Fruit fly (Drosophila melanogaster) whole organism, embryonic: Measurements from ENCODE around the gene Polr3I.

ENCODE experiments used
- BEAF-32 ChIP-seq: fragments of 200-800 bp; sonication (Bioruptor generic); optimal IDR thresholded peaks from 3 replicates; lab custom pipeline; 2017; ENCODE audit warnings: missing biosample characterization, missing genetic modification characterization, mild to moderate bottlenecking, moderate library complexity, missing genetic modification reagents
- Bteb2 ChIP-seq: fragments of 200-800 bp; sonication (Bioruptor generic); optimal IDR thresholded peaks from 2 replicates; lab custom pipeline; 2016; ENCODE audit warnings: missing biosample characterization, missing genetic modification characterization
- CG10431 ChIP-seq: fragments of 200-800 bp; sonication (Bioruptor generic); optimal IDR thresholded peaks from 3 replicates; lab custom pipeline; 2018; ENCODE audit warnings: missing biosample characterization, mild to moderate bottlenecking, missing genetic modification characterization
- CG11695 ChIP-seq: fragments of 200-800 bp; sonication (Bioruptor generic); IDR thresholded peaks from 3 replicates; pipeline ENCODE4 v1.3.6; 2022; ENCODE audit warnings: missing biosample characterization, missing genetic modification characterization
- CG12659 ChIP-seq: fragments of 200-800 bp; sonication (Bioruptor generic); optimal IDR thresholded peaks from 3 replicates; lab custom pipeline; 2017; ENCODE audit warnings: mild to moderate bottlenecking, missing biosample characterization, missing genetic modification reagents, missing genetic modification characterization
- CG12744 ChIP-seq: fragments of 200-800 bp; sonication (Bioruptor generic); optimal IDR thresholded peaks from 2 replicates; lab custom pipeline; 2016; ENCODE audit warnings: missing biosample characterization, missing genetic modification characterization
- CG14667 ChIP-seq: fragments of 200-800 bp; sonication (Bioruptor generic); IDR thresholded peaks from 2 replicates; pipeline ENCODE4 v1.3.6; 2022; ENCODE audit warnings: missing biosample characterization, missing genetic modification characterization
- CG17829 ChIP-seq: fragments of 200-800 bp; optimal IDR thresholded peaks from 2 replicates; lab custom pipeline; 2019; ENCODE audit warnings: missing biosample characterization, mild to moderate bottlenecking, missing genetic modification characterization, moderate library complexity
- CG18262 ChIP-seq: fragments of 200-800 bp; optimal IDR thresholded peaks from 3 replicates; lab custom pipeline; 2019; ENCODE audit warnings: missing biosample characterization, mild to moderate bottlenecking, missing genetic modification characterization, moderate library complexity
- CG2889 ChIP-seq: fragments of 200-800 bp; sonication (Bioruptor generic); IDR thresholded peaks from 3 replicates; pipeline ENCODE4 v1.3.6; 2022; ENCODE audit warnings: missing biosample characterization, missing genetic modification characterization
- CG32532 ChIP-seq: fragments of 200-800 bp; sonication (Bioruptor generic); IDR thresholded peaks from 2 replicates; pipeline ENCODE4 v1.3.6; 2022; ENCODE audit warnings: missing biosample characterization, missing genetic modification characterization
- CG34422 ChIP-seq: fragments of 200-800 bp; sonication (Bioruptor generic); IDR thresholded peaks from 3 replicates; pipeline ENCODE4 v1.3.6; 2022; ENCODE audit warnings: missing biosample characterization, missing genetic modification characterization
- CG42726 ChIP-seq: fragments of 200-800 bp; sonication (Bioruptor generic); IDR thresholded peaks from 2 replicates; pipeline ENCODE4 v1.3.6; 2022; ENCODE audit warnings: missing biosample characterization, missing genetic modification characterization; ENCODE audit not compliant: partially characterized antibody
- CG4360 ChIP-seq: fragments of 200-800 bp; sonication (Bioruptor generic); IDR thresholded peaks from 2 replicates; pipeline ENCODE4 v1.3.6; 2022; ENCODE audit warnings: missing biosample characterization, missing genetic modification characterization
- CG4730 ChIP-seq: fragments of 200-800 bp; sonication (Bioruptor generic); IDR thresholded peaks from 2 replicates; pipeline ENCODE4 v1.3.6; 2022; ENCODE audit warnings: missing biosample characterization, missing genetic modification characterization
- CG6272 ChIP-seq: fragments of 200-800 bp; sonication (Bioruptor generic); IDR thresholded peaks from 2 replicates; pipeline ENCODE4 v1.3.6; 2022; ENCODE audit warnings: missing biosample characterization, missing genetic modification characterization
- CG6683 ChIP-seq: fragments of 200-800 bp; sonication (Bioruptor generic); optimal IDR thresholded peaks from 2 replicates; lab custom pipeline; 2017; ENCODE audit warnings: missing biosample characterization, mild to moderate bottlenecking, missing genetic modification characterization, missing genetic modification reagents
- CG7271 ChIP-seq: fragments of 200-800 bp; sonication (Bioruptor generic); optimal IDR thresholded peaks from 2 replicates; lab custom pipeline; 2018; ENCODE audit warnings: missing biosample characterization, mild to moderate bottlenecking, missing genetic modification characterization, moderate library complexity
- CG7963 ChIP-seq: fragments of 200-800 bp; sonication (Bioruptor generic); IDR thresholded peaks from 3 replicates; pipeline ENCODE4 v1.3.6; 2022; ENCODE audit warnings: missing biosample characterization, missing genetic modification characterization; ENCODE audit not compliant: partially characterized antibody
- CG7987 ChIP-seq: fragments of 200-800 bp; sonication (Bioruptor generic); optimal IDR thresholded peaks from 2 replicates; lab custom pipeline; 2018; ENCODE audit warnings: missing biosample characterization, mild to moderate bottlenecking, missing genetic modification characterization, moderate library complexity
- CG8388 ChIP-seq: fragments of 200-800 bp; sonication (Bioruptor generic); optimal IDR thresholded peaks from 2 replicates; lab custom pipeline; 2019; ENCODE audit warnings: missing biosample characterization, mild to moderate bottlenecking, missing genetic modification characterization, moderate library complexity
- CG9797 ChIP-seq: fragments of 200-800 bp; sonication (Bioruptor generic); optimal IDR thresholded peaks from 3 replicates; lab custom pipeline; 2018; ENCODE audit warnings: missing biosample characterization, mild to moderate bottlenecking, missing genetic modification characterization
- CrebB ChIP-seq: fragments of 200-800 bp; sonication (Bioruptor generic); optimal IDR thresholded peaks from 3 replicates; lab custom pipeline; 2018; ENCODE audit warnings: missing biosample characterization, mild to moderate bottlenecking, missing genetic modification characterization
- D ChIP-seq, 2 experiments: fragments of 200-800 bp in 1 of 2; fragments of >200 bp in 1 of 2; sonication (Bioruptor generic) in 1 of 2; optimal IDR thresholded peaks; 2 replicates in 1 of 2; 3 replicates in 1 of 2; lab custom pipeline; 2017; ENCODE audit warnings: mild to moderate bottlenecking in 1 of 2, missing biosample characterization in 1 of 2, missing genetic modification characterization in 1 of 2, missing genetic modification reagents in 1 of 2
- Dip3 ChIP-seq: fragments of 200-800 bp; sonication (Bioruptor generic); optimal IDR thresholded peaks from 3 replicates; lab custom pipeline; 2016; ENCODE audit warnings: missing biosample characterization, missing genetic modification characterization
- Doc3 ChIP-seq: fragments of 200-800 bp; sonication (Bioruptor generic); IDR thresholded peaks from 3 replicates; pipeline ENCODE4 v1.3.6; 2022; ENCODE audit warnings: missing biosample characterization, missing genetic modification characterization; ENCODE audit not compliant: partially characterized antibody
- E2f2 ChIP-seq: fragments of 200-800 bp; sonication (Bioruptor generic); IDR thresholded peaks from 2 replicates; pipeline ENCODE4 v1.3.6; 2022; ENCODE audit warnings: missing biosample characterization, missing genetic modification characterization
- Hey ChIP-seq: fragments of 200-800 bp; sonication (Bioruptor generic); optimal IDR thresholded peaks from 3 replicates; lab custom pipeline; 2018; ENCODE audit warnings: missing biosample characterization, mild to moderate bottlenecking, missing genetic modification characterization
- MBD-R2 ChIP-seq: fragments of 200-800 bp; sonication (Bioruptor generic); IDR thresholded peaks from 2 replicates; pipeline ENCODE4 v1.3.6; 2022; ENCODE audit warnings: missing biosample characterization, missing genetic modification characterization
- MESR4 ChIP-seq: fragments of 200-800 bp; sonication (Bioruptor generic); optimal IDR thresholded peaks from 2 replicates; lab custom pipeline; 2018; ENCODE audit warnings: missing biosample characterization, mild to moderate bottlenecking, missing genetic modification characterization, moderate library complexity
- Med ChIP-seq: fragments of 200-800 bp; sonication (Bioruptor generic); peaks from one replicate; lab custom pipeline; 2016; ENCODE audit warnings: missing biosample characterization, missing genetic modification characterization, mild to moderate bottlenecking, inconsistent platforms, moderate library complexity
- Myb ChIP-seq: fragments of 200-800 bp; sonication (Bioruptor generic); optimal IDR thresholded peaks from 2 replicates; lab custom pipeline; 2016; ENCODE audit warnings: missing biosample characterization, missing genetic modification characterization
- Nf-YA ChIP-seq: fragments of 200-800 bp; sonication (Bioruptor generic); IDR thresholded peaks from 2 replicates; pipeline ENCODE4 v1.3.6; 2022; ENCODE audit warnings: missing biosample characterization, missing genetic modification characterization
- YL-1 ChIP-seq: fragments of 200-800 bp; sonication (Bioruptor generic); optimal IDR thresholded peaks from 3 replicates; lab custom pipeline; 2017; ENCODE audit warnings: missing biosample characterization, mild to moderate bottlenecking, missing genetic modification characterization
- dmrt11E ChIP-seq: fragments of 200-800 bp; sonication (Bioruptor generic); optimal IDR thresholded peaks from 3 replicates; lab custom pipeline; 2018; ENCODE audit warnings: missing biosample characterization, mild to moderate bottlenecking, missing genetic modification characterization, moderate library complexity
- dmrt99B ChIP-seq: fragments of 200-800 bp; sonication (Bioruptor generic); optimal IDR thresholded peaks from 2 replicates; lab custom pipeline; 2018; ENCODE audit warnings: missing biosample characterization, mild to moderate bottlenecking, missing genetic modification characterization, moderate library complexity
- ewg ChIP-seq: fragments of 200-800 bp; sonication (Bioruptor generic); optimal IDR thresholded peaks from 3 replicates; lab custom pipeline; 2017; ENCODE audit warnings: mild to moderate bottlenecking, missing biosample characterization, missing genetic modification reagents, missing genetic modification characterization
- hkb ChIP-seq, 2 experiments: fragments of 200-800 bp in 1 of 2; fragments of >200 bp in 1 of 2; sonication (Bioruptor generic) in 1 of 2; IDR thresholded peaks in 1 of 2; optimal IDR thresholded peaks in 1 of 2; 2 replicates each; pipeline versions ENCODE4 v1.3.6 to Lab custom; 2017 to 2022; ENCODE audit warnings: missing biosample characterization in 1 of 2, missing genetic modification characterization in 1 of 2
- ind ChIP-seq: fragments of 200-800 bp; sonication (Bioruptor generic); optimal IDR thresholded peaks from 3 replicates; lab custom pipeline; 2016; ENCODE audit warnings: missing biosample characterization, missing genetic modification characterization
- phol ChIP-seq: fragments of 200-800 bp; sonication (Bioruptor generic); optimal IDR thresholded peaks from 3 replicates; lab custom pipeline; 2018; ENCODE audit warnings: missing biosample characterization, mild to moderate bottlenecking, missing genetic modification characterization, moderate library complexity
- pzg ChIP-seq: fragments of 200-800 bp; sonication (Bioruptor generic); optimal IDR thresholded peaks from 3 replicates; lab custom pipeline; 2018; ENCODE audit warnings: missing biosample characterization, mild to moderate bottlenecking, missing genetic modification characterization, moderate library complexity
- sens ChIP-seq: fragments of 200-800 bp; sonication (Bioruptor generic); peaks from one replicate; lab custom pipeline; 2016; ENCODE audit warnings: missing biosample characterization, missing genetic modification characterization
- slbo ChIP-seq: fragments of 200-800 bp; sonication (Bioruptor generic); IDR thresholded peaks from 2 replicates; pipeline ENCODE4 v1.3.6; 2022; ENCODE audit warnings: missing biosample characterization, missing genetic modification characterization
- stwl ChIP-seq: fragments of 200-800 bp; sonication (Bioruptor generic); optimal IDR thresholded peaks from 3 replicates; lab custom pipeline; 2018; ENCODE audit warnings: missing biosample characterization, mild to moderate bottlenecking, missing genetic modification characterization, moderate library complexity
- sug ChIP-seq: fragments of 200-800 bp; optimal IDR thresholded peaks from 2 replicates; lab custom pipeline; 2019; ENCODE audit warnings: missing biosample characterization, mild to moderate bottlenecking, missing genetic modification characterization, moderate library complexity
- tll ChIP-seq, 2 experiments: fragments of 200-800 bp in 1 of 2; fragments of >200 bp in 1 of 2; sonication (Bioruptor generic) in 1 of 2; optimal IDR thresholded peaks; 2 replicates each; lab custom pipeline; 2017 to 2019; ENCODE audit warnings: missing biosample characterization in 2 of 2, missing genetic modification characterization in 2 of 2, mild to moderate bottlenecking in 1 of 2, moderate library complexity in 1 of 2
- trem ChIP-seq: fragments of 200-800 bp; optimal IDR thresholded peaks from 3 replicates; lab custom pipeline; 2019; ENCODE audit warnings: missing biosample characterization, mild to moderate bottlenecking, missing genetic modification characterization, moderate library complexity
- tx ChIP-seq: fragments of 200-800 bp; sonication (Bioruptor generic); optimal IDR thresholded peaks from 2 replicates; lab custom pipeline; 2016; ENCODE audit warnings: missing biosample characterization, missing genetic modification characterization
- unc-4 ChIP-seq: fragments of 200-800 bp; sonication (Bioruptor generic); IDR thresholded peaks from 2 replicates; pipeline ENCODE4 v1.3.6; 2022; ENCODE audit warnings: missing biosample characterization, missing genetic modification characterization; ENCODE audit not compliant: partially characterized antibody
- usp ChIP-seq: fragments of >200 bp; optimal IDR thresholded peaks from 2 replicates; lab custom pipeline; 2017; ENCODE audit warnings: missing biosample characterization, missing genetic modification characterization

The Polr3I gene

dm6 chrX:16884280-16884679, at the start of gene Polr3I, which contains the start of gene Nprl2:
Polr3I (plus strand) TSS chrX:16884581.
Nprl2 (minus strand) TSS chrX:16884365.
- TF ChIP-seq Nf-YA (GFP tag; lab: Robert Waterston, UW) (no peak), CG18262 (tag; lab: Kevin White, UChicago) (no peak), CG7963 (GFP tag; lab: Robert Waterston, UW) (no peak), Dip3 (GFP tag; lab: Kevin White, UChicago) (no peak), CG2889 (no peak), tll (GFP tag; optimal IDR thresholded peaks at IDR 0.05; lab: Kevin White, UChicago) (no peak), CG4360 (no peak), CG17829 (tag; lab: Kevin White, UChicago) (no peak), MESR4 (GFP tag; lab: Kevin White, UChicago) (peak; percentile 48), ind (GFP tag; lab: Kevin White, UChicago) (no peak), sens (GFP tag; lab: Kevin White, UChicago) (peak; percentile 37), CG42726 (GFP tag; lab: Robert Waterston, UW) (no peak), hkb (optimal IDR thresholded peaks at IDR 0.05; lab: Kevin White, UChicago) (no peak), hkb (GFP tag; IDR thresholded peaks at IDR 0.05; lab: Robert Waterston, UW) (no peak), pzg (GFP tag; lab: Kevin White, UChicago) (peak; percentile 49), stwl (tag; lab: Kevin White, UChicago) (peak; percentile 57), ewg (GFP tag; lab: Kevin White, UChicago) (no peak), CG6272 (GFP tag; lab: Robert Waterston, UW) (no peak), usp (GFP tag; lab: Kevin White, UChicago) (no peak), CG4730 (GFP tag; lab: Robert Waterston, UW) (no peak), CG34422 (no peak), CG6683 (no peak), CrebB (no peak), YL-1 (peak; percentile 29), CG8388 (no peak), Med (peak; percentile 44), CG7271 (tag; lab: Kevin White, UChicago) (no peak), dmrt99B (tag; lab: Kevin White, UChicago) (no peak), CG11695 (GFP tag; lab: Robert Waterston, UW) (no peak), CG12659 (GFP tag; lab: Kevin White, UChicago) (no peak), E2f2 (peak; percentile 29; the same call in 1 of the 2 replicates), Doc3 (GFP tag; lab: Robert Waterston, UW) (0 out of 3 replicates have a peak, but pooled peaks have one; percentile 18), phol (tag; lab: Kevin White, UChicago) (no peak), Myb (GFP tag; lab: Kevin White, UChicago) (no peak), CG9797 (GFP tag; lab: Kevin White, UChicago) (peak; percentile 58), CG10431 (no peak), unc-4 (GFP tag; lab: Robert Waterston, UW) (peak; percentile 51; the same call in 1 of the 2 replicates), sug (no peak), CG32532 (GFP tag; lab: Robert Waterston, UW) (no peak), slbo (no peak), CG14667 (no peak), Hey (no peak), Bteb2 (GFP tag; lab: Kevin White, UChicago) (no peak), dmrt11E (tag; lab: Kevin White, UChicago) (no peak), D (optimal IDR thresholded peaks at IDR 0.05; lab: Kevin White, UChicago) (no peak), D (GFP tag; optimal IDR thresholded peaks at IDR 0.05; lab: Kevin White, UChicago) (no peak), MBD-R2 (peak; percentile 39), BEAF-32 (GFP tag; lab: Kevin White, UChicago) (peak; percentile 57), tx (no peak), CG12744 (GFP tag; lab: Kevin White, UChicago) (no peak), CG7987 (no peak), trem (tag; lab: Kevin White, UChicago) (peak; percentile 41)
